Fruit fly (Drosophila melanogaster): ENCODE measurements around the gene CG5282.

CG5282 gene

dm6 chr3L:20399550-20400109 lies 26.2 kb downstream of the CG5282 start (continued):
- TF ChIP-seq D (optimal IDR thresholded peaks at IDR 0.05) (no peak), D (GFP tag; optimal IDR thresholded peaks at IDR 0.05) (peak; percentile 81), pzg (GFP tag; optimal IDR thresholded peaks at IDR 0.05) (peak; percentile 2), jing (GFP tag; optimal IDR thresholded peaks at IDR 0.05) (peak; percentile 77), CG8388 (GFP tag; optimal IDR thresholded peaks at IDR 0.05) (peak; percentile 82), pros (GFP tag; optimal IDR thresholded peaks at IDR 0.05) (no peak), Hr39 (optimal IDR thresholded peaks at IDR 0.05) (no peak), sug (tag; optimal IDR thresholded peaks at IDR 0.05) (peak; percentile 89), CG34422 (GFP tag; IDR thresholded peaks at IDR 0.05) (peak; percentile 86), Deaf1 (tag; optimal IDR thresholded peaks at IDR 0.05) (peak; percentile 73), CG7928 (GFP tag; optimal IDR thresholded peaks at IDR 0.05) (peak; percentile 26), HLH3B (GFP tag; IDR thresholded peaks at IDR 0.05) (peak; percentile 75), nerfin-2 (GFP tag; IDR thresholded peaks at IDR 0.05; ENCODE audit: partially characterized antibody) (no peak), CG11247 (GFP tag; IDR thresholded peaks at IDR 0.05) (peak; percentile 77), CG2116 (GFP tag; optimal IDR thresholded peaks at IDR 0.05) (peak; percentile 73), pum (GFP tag; optimal IDR thresholded peaks at IDR 0.05) (peak; percentile 56), wdn (GFP tag; IDR thresholded peaks at IDR 0.05) (peak; percentile 83), pfk (GFP tag; optimal IDR thresholded peaks at IDR 0.05) (peak; percentile 40), CG4820 (GFP tag; optimal IDR thresholded peaks at IDR 0.05) (peak; percentile 80), CG9727 (GFP tag; optimal IDR thresholded peaks at IDR 0.05) (peak; percentile 88), seq (GFP tag; IDR thresholded peaks at IDR 0.05) (peak; percentile 84), CG14441 (GFP tag; IDR thresholded peaks at IDR 0.05) (peak; percentile 81), Hsf (GFP tag; optimal IDR thresholded peaks at IDR 0.05) (peak; percentile 87), ranshi (GFP tag; IDR thresholded peaks at IDR 0.05) (peak; percentile 73), CG12104 (GFP tag; optimal IDR thresholded peaks at IDR 0.05) (peak; percentile 83), Atf6 (GFP tag; IDR thresholded peaks at IDR 0.05) (peak; percentile 92), amos (GFP tag; IDR thresholded peaks at IDR 0.05; ENCODE audit: partially characterized antibody) (no peak), Rfx (GFP tag; IDR thresholded peaks at IDR 0.05) (peak; percentile 92), CG14667 (GFP tag; IDR thresholded peaks at IDR 0.05) (peak; percentile 74), crp (GFP tag; optimal IDR thresholded peaks at IDR 0.05) (peak in 1 of 2 experiments; percentile 46), oc (tag; optimal IDR thresholded peaks at IDR 0.05) (peak; percentile 85), tgo (GFP tag; IDR thresholded peaks at IDR 0.05) (peak; percentile 85), schlank (tag; optimal IDR thresholded peaks at IDR 0.05) (peak; percentile 66), chinmo (GFP tag; IDR thresholded peaks at IDR 0.05; ENCODE audit: partially characterized antibody) (no peak), CG7987 (GFP tag; optimal IDR thresholded peaks at IDR 0.05) (peak; percentile 69), CG7357 (GFP tag; IDR thresholded peaks at IDR 0.05) (peak; percentile 72), CG12744 (GFP tag; optimal IDR thresholded peaks at IDR 0.05) (peak; percentile 78), CG6683 (GFP tag; optimal IDR thresholded peaks at IDR 0.05) (peak; percentile 70), CG31224 (GFP tag; IDR thresholded peaks at IDR 0.05) (peak; percentile 68), CG2202 (tag; optimal IDR thresholded peaks at IDR 0.05) (peak; percentile 63), Optix (GFP tag; IDR thresholded peaks at IDR 0.05) (peak; percentile 64; the same call in 1 of the 3 replicates), CG10979 (tag; optimal IDR thresholded peaks at IDR 0.05) (peak; percentile 79), CG4854 (GFP tag; optimal IDR thresholded peaks at IDR 0.05) (peak; percentile 75), Gsc (GFP tag; IDR thresholded peaks at IDR 0.05) (no peak), CG2678 (tag; optimal IDR thresholded peaks at IDR 0.05) (peak; percentile 95), CG11560 (tag; IDR thresholded peaks at IDR 0.05) (peak; percentile 74), Nf-YC (tag; optimal IDR thresholded peaks at IDR 0.05) (peak; percentile 82), Sry-β (GFP tag; optimal IDR thresholded peaks at IDR 0.05) (no peak), knrl (GFP tag; IDR thresholded peaks at IDR 0.05; ENCODE audit: partially characterized antibody) (peak; percentile 14; the same call in 1 of the 3 replicates), Eip74EF (GFP tag; optimal IDR thresholded peaks at IDR 0.05) (peak in 1 of 2 experiments; percentile 89)

All from whole organism, embryonic.